Fruit fly (Drosophila melanogaster): Measurements from ENCODE around the gene nAChRbeta3.

The nAChRbeta3 gene

DNA sequence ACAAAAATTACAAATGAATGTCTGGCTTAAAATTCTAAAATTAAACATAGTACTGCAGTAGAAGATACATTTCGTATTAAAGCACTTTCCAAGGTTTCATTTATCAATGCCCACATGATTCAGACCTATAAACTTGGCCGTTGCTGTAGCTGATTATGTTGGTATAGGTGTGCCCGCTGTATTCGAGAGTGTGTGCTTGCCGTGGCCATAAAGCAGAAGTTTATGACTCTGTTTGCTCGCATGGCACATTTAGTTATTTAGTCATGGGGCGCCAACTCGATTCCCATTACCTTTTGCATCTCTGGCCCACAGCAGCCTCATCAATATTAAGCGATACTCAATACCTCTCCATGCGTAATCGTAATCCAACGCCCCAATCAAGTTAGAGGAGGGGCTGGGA is 31.9 kb upstream of the nAChRbeta3 start (continued):
- TF ChIP-seq hbn (GFP tag; IDR thresholded peaks at IDR 0.05; ENCODE audit: partially characterized antibody) (no peak), vfl (GFP tag; optimal IDR thresholded peaks at IDR 0.05) (no peak), CG10565 (GFP tag; optimal IDR thresholded peaks at IDR 0.05) (no peak), CG7839 (tag; optimal IDR thresholded peaks at IDR 0.05) (peak; percentile 34), Atf-2 (GFP tag; optimal IDR thresholded peaks at IDR 0.05) (no peak), CG12219 (GFP tag; optimal IDR thresholded peaks at IDR 0.05) (peak; percentile 22), tna (GFP tag; IDR thresholded peaks at IDR 0.05; ENCODE audit: partially characterized antibody) (no peak), bsh (GFP tag; optimal IDR thresholded peaks at IDR 0.05) (no peak), zfh2 (GFP tag; optimal IDR thresholded peaks at IDR 0.05) (no peak), vvl (GFP tag; IDR thresholded peaks at IDR 0.05) (peak; percentile 60), Side (GFP tag; optimal IDR thresholded peaks at IDR 0.05) (no peak), YL-1 (GFP tag; optimal IDR thresholded peaks at IDR 0.05) (no peak), tll (GFP tag; optimal IDR thresholded peaks at IDR 0.05) (no peak), CG11723 (GFP tag; optimal IDR thresholded peaks at IDR 0.05) (no peak), chn (GFP tag; optimal IDR thresholded peaks at IDR 0.05) (no peak), zfh1 (GFP tag; IDR thresholded peaks at IDR 0.05) (0 out of 3 replicates have a peak, but pooled peaks have one; percentile 18), CG32532 (GFP tag; IDR thresholded peaks at IDR 0.05) (no peak), kay (GFP tag; optimal IDR thresholded peaks at IDR 0.05) (no peak), CG11504 (tag; optimal IDR thresholded peaks at IDR 0.05) (peak; percentile 31), eyg (GFP tag; optimal IDR thresholded peaks at IDR 0.05) (no peak), sqz (GFP tag; optimal IDR thresholded peaks at IDR 0.05) (no peak), grau (tag; optimal IDR thresholded peaks at IDR 0.05) (no peak), CTCF (GFP tag; optimal IDR thresholded peaks at IDR 0.05) (no peak), tgo (GFP tag; IDR thresholded peaks at IDR 0.05) (no peak), CG11247 (GFP tag; IDR thresholded peaks at IDR 0.05) (no peak), CrebB (tag; optimal IDR thresholded peaks at IDR 0.05) (no peak), CG17328 (GFP tag; IDR thresholded peaks at IDR 0.05) (no peak), ewg (GFP tag; optimal IDR thresholded peaks at IDR 0.05) (no peak), vnd (GFP tag; IDR thresholded peaks at IDR 0.05; ENCODE audit: partially characterized antibody) (no peak), nmo (GFP tag; optimal IDR thresholded peaks at IDR 0.05) (no peak), CG17802 (tag; optimal IDR thresholded peaks at IDR 0.05) (no peak), CG12769 (tag; optimal IDR thresholded peaks at IDR 0.05) (no peak)

DNA sequence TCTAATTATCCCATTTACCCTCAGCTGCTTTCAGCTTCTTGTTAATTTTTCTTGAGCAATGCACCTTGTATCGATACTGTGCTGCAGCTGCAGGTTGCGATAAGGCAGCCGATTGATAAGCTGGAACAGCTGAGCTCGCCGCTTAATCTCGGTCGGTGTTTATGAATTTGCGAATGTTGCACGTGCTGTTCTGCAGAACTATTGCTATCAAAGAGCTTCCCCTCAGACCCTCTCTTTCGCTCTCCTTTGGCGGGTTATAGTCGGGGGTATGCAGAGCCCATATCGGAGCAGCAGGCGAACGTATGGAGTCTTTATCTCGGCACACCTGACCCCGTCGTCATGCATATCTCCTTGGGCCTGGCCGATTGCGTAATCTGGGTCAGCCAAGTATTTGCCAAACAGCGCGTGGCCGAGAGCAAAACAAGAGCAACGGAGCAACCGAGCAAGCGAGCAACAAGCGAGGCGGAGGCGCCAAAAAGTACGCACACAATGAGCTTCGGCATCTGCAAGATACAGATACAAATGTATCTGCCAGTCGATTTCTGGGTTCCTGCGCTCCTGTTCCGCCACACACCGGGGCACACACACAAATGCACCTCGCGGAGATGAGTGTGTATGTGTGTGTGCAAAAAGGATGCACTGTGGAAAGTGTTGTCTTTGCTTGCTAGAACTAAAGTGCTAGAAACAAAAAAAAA is 30.7 kb upstream of the nAChRbeta3 start:
- TF ChIP-seq amos (GFP tag; IDR thresholded peaks at IDR 0.05; ENCODE audit: partially characterized antibody): no peak
- no peak for TF ChIP-seq Gug (GFP tag; IDR thresholded peaks at IDR 0.05)
- TF ChIP-seq nmo (GFP tag; optimal IDR thresholded peaks at IDR 0.05): no peak
- TF ChIP-seq az2 (GFP tag; optimal IDR thresholded peaks at IDR 0.05): no peak
- peak; percentile 40 for TF ChIP-seq Ets65A (GFP tag)
- peak; percentile 61 for TF ChIP-seq scrt (GFP tag; optimal IDR thresholded peaks at IDR 0.05)
- TF ChIP-seq eve (GFP tag; optimal IDR thresholded peaks at IDR 0.05): no peak
- no peak for TF ChIP-seq CG17912 (GFP tag; optimal IDR thresholded peaks at IDR 0.05)
- no peak for TF ChIP-seq CG4360 (GFP tag; IDR thresholded peaks at IDR 0.05)
- TF ChIP-seq Deaf1 (tag; optimal IDR thresholded peaks at IDR 0.05): peak; percentile 38
- TF ChIP-seq Mrtf (GFP tag; IDR thresholded peaks at IDR 0.05): no peak
- TF ChIP-seq CG13894 (tag; optimal IDR thresholded peaks at IDR 0.05): peak; percentile 0
- no peak for TF ChIP-seq Xrp1 (GFP tag; IDR thresholded peaks at IDR 0.05)
- TF ChIP-seq chinmo (GFP tag; IDR thresholded peaks at IDR 0.05; ENCODE audit: partially characterized antibody): no peak
- peak; percentile 94 for TF ChIP-seq CG15479 (GFP tag; optimal IDR thresholded peaks at IDR 0.05)
- TF ChIP-seq ken (GFP tag; IDR thresholded peaks at IDR 0.05): no peak
- no peak for TF ChIP-seq CG12236 (GFP tag; optimal IDR thresholded peaks at IDR 0.05)
- TF ChIP-seq CrebB (tag; optimal IDR thresholded peaks at IDR 0.05): no peak
- TF ChIP-seq Meics (GFP tag; optimal IDR thresholded peaks at IDR 0.05): no peak
- no peak for TF ChIP-seq CG3065 (GFP tag; optimal IDR thresholded peaks at IDR 0.05)
- no peak for TF ChIP-seq toy (GFP tag; IDR thresholded peaks at IDR 0.05)
- peak in 1 of 2 experiments; percentile 80 for TF ChIP-seq Pdp1 (GFP tag; optimal IDR thresholded peaks at IDR 0.05)

Measured in whole organism, embryonic.